Fruit fly (Drosophila melanogaster) S2 (cell line): ENCODE measurements around the gene CG7264.

Experiments used
- CG8478 ChIP-seq: fragments of >200 bp; optimal IDR thresholded peaks from 2 replicates; lab custom pipeline; 2018
- CTCF ChIP-seq, 2 experiments: fragments of >200 bp; optimal IDR thresholded peaks; 2 replicates each; lab custom pipeline; 2018

DNA sequence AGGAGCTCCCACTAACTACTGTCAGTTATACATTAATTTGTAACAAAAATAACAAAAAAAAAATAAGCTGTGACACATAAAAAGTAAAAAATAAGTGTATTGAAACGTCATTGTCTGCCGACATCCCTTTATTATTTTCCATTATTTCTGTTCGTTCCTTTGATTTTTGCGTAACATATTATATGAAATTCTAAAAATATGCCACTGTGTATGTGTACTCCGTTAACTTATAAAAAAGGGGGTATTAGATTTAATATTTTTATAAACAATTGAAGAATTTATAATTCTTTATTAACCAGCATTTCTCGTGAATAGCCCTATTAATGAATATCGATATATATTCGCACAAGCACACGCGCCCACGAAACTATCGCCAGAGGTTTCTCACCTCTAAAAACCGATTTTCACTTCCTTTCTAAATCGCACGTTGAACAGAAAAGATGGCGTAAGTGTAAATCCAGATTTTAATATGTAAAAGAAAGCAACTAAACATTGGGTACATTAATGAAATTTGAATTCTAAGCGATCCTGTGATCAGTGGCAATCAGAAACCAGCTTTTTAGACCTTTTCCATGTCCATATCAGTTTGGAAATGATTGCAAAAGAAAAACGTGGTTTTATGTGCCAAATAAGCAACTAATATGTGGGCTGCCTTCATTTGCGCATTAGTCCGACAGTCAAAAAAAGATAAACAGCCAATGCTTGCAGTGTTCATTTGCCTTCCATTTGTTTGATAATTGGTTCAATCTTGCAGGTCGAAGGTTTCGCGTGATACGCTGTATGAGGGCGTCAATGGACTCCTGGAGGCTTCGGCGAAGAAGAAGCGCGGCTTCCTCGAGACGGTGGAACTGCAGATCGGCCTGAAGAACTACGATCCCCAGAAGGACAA is 6.1 kb upstream of the CG7264 start, which contains the start of gene RpL10Ab:
- TF ChIP-seq CTCF (optimal IDR thresholded peaks at IDR 0.05; lab: Kevin White, UChicago) = no peak
- TF ChIP-seq CG8478 (lab: Kevin White, UChicago) = no peak
